Fruit fly (Drosophila melanogaster): ENCODE measurements around the gene CG18094.

Gene CG18094

DNA sequence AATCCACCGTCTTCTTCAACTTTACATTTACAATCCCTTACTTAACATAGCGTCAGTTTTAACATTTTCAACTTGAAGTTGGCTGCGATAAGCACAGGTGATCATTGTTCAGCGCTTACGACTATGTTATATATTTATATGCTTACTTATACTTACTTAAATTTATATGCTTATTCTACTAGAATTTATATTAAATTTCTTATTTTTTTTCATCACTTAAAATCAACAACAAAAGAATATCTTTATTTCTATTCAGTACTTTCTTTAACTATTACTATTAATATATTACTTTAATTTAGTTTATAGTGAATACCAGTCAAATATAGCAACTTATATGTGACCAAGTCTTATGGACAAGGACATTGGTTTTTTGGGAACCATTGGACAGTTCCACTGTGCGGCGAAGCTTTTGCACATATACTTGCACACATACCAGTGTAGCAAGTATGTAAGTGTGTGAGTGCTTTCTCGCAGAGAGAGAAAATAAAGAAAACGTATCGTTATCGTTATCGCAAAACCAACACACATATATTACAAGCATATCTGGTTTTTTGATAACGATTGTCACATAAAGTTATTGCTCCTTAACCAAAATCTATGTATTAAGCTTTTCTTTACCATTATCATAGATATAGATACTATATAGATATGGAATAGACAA lies 27.2 kb downstream of the CG18094 start, which contains the start of gene Hasp (continued):
- peak; percentile 42 for TF ChIP-seq CG18476 (GFP tag; optimal IDR thresholded peaks at IDR 0.05)
- TF ChIP-seq ham (GFP tag; IDR thresholded peaks at IDR 0.05): no peak
- no peak for TF ChIP-seq CG15073 (GFP tag; optimal IDR thresholded peaks at IDR 0.05)
- peak; percentile 6 for TF ChIP-seq Hr3 (GFP tag; optimal IDR thresholded peaks at IDR 0.05)
- TF ChIP-seq Hr51 (GFP tag; optimal IDR thresholded peaks at IDR 0.05): peak in 1 of 2 experiments; percentile 70
- TF ChIP-seq CG6272 (GFP tag; IDR thresholded peaks at IDR 0.05): no peak
- peak; percentile 50; the same call in 2 of the 3 replicates for TF ChIP-seq Doc3 (GFP tag; IDR thresholded peaks at IDR 0.05; ENCODE audit: partially characterized antibody)
- TF ChIP-seq stwl (tag; optimal IDR thresholded peaks at IDR 0.05): peak; percentile 73
- peak; percentile 45; the same call in 1 of the 2 replicates for TF ChIP-seq HLH3B (GFP tag; IDR thresholded peaks at IDR 0.05)
- TF ChIP-seq Adf1 (GFP tag; IDR thresholded peaks at IDR 0.05): no peak
- TF ChIP-seq salm (tag; optimal IDR thresholded peaks at IDR 0.05): no peak
- peak; percentile 81 for TF ChIP-seq Med (GFP tag)
- TF ChIP-seq pfk (GFP tag; optimal IDR thresholded peaks at IDR 0.05): no peak
- no peak for TF ChIP-seq Neu2 (GFP tag; optimal IDR thresholded peaks at IDR 0.05; ENCODE audit: borderline replicate concordance)
- TF ChIP-seq bab2 (GFP tag; optimal IDR thresholded peaks at IDR 0.05): no peak
- TF ChIP-seq CG9817 (tag; optimal IDR thresholded peaks at IDR 0.05): no peak
- no peak for TF ChIP-seq tll (GFP tag; optimal IDR thresholded peaks at IDR 0.05)
- no peak for TF ChIP-seq kni (GFP tag; optimal IDR thresholded peaks at IDR 0.05)
- TF ChIP-seq CG17186 (GFP tag; optimal IDR thresholded peaks at IDR 0.05): no peak
- TF ChIP-seq esg (GFP tag; conservative IDR thresholded peaks at IDR 0.05): peak; percentile 56
- TF ChIP-seq Myb (GFP tag; optimal IDR thresholded peaks at IDR 0.05): peak; percentile 21
- TF ChIP-seq CG7786 (GFP tag; optimal IDR thresholded peaks at IDR 0.05): no peak
- peak; percentile 62 for TF ChIP-seq CG10654 (GFP tag; optimal IDR thresholded peaks at IDR 0.05)
- peak; percentile 87 for TF ChIP-seq CG34224 (GFP tag; IDR thresholded peaks at IDR 0.05; ENCODE audit: partially characterized antibody)
- TF ChIP-seq CG2889 (GFP tag; IDR thresholded peaks at IDR 0.05): no peak
- TF ChIP-seq D (optimal IDR thresholded peaks at IDR 0.05): no peak
- TF ChIP-seq D (GFP tag; optimal IDR thresholded peaks at IDR 0.05): peak; percentile 44
- TF ChIP-seq sens-2 (GFP tag; IDR thresholded peaks at IDR 0.05): no peak
- TF ChIP-seq CG12744 (GFP tag; optimal IDR thresholded peaks at IDR 0.05): no peak
- TF ChIP-seq ash1 (GFP tag; optimal IDR thresholded peaks at IDR 0.05): no peak
- peak; percentile 35 for TF ChIP-seq CG7271 (tag; optimal IDR thresholded peaks at IDR 0.05)
- TF ChIP-seq CG31365 (tag; optimal IDR thresholded peaks at IDR 0.05): no peak
- peak; percentile 46; the same call in 2 of the 3 replicates for TF ChIP-seq knrl (GFP tag; IDR thresholded peaks at IDR 0.05; ENCODE audit: partially characterized antibody)
- TF ChIP-seq CG16779 (GFP tag; IDR thresholded peaks at IDR 0.05): no peak
- TF ChIP-seq lab (GFP tag; optimal IDR thresholded peaks at IDR 0.05): no peak
- TF ChIP-seq CG30403 (GFP tag; optimal IDR thresholded peaks at IDR 0.05): peak; percentile 51
- TF ChIP-seq Atf3 (GFP tag; optimal IDR thresholded peaks at IDR 0.05): no peak
- TF ChIP-seq CG6765 (GFP tag; optimal IDR thresholded peaks at IDR 0.05): no peak
- peak; percentile 72; the same call in 1 of the 4 replicates for TF ChIP-seq chinmo (GFP tag; IDR thresholded peaks at IDR 0.05; ENCODE audit: partially characterized antibody)
- no peak for TF ChIP-seq pan (optimal IDR thresholded peaks at IDR 0.05)
- peak in 1 of 2 experiments; percentile 65 for TF ChIP-seq pan (GFP tag; optimal IDR thresholded peaks at IDR 0.05 in 1 of 2, IDR thresholded peaks at IDR 0.05 in 1 of 2)
- no peak for TF ChIP-seq lbe (GFP tag; optimal IDR thresholded peaks at IDR 0.05)
- TF ChIP-seq Sox100B (GFP tag; optimal IDR thresholded peaks at IDR 0.05): no peak
- no peak for TF ChIP-seq CG10462 (GFP tag; optimal IDR thresholded peaks at IDR 0.05)
- peak; percentile 7 for TF ChIP-seq CG1647 (GFP tag; optimal IDR thresholded peaks at IDR 0.05)
- peak; percentile 59 for TF ChIP-seq gcm (GFP tag; optimal IDR thresholded peaks at IDR 0.05)
- peak; percentile 16 for TF ChIP-seq pzg (GFP tag; optimal IDR thresholded peaks at IDR 0.05)
- no peak for TF ChIP-seq CG18764 (GFP tag; optimal IDR thresholded peaks at IDR 0.05)
- no peak for TF ChIP-seq bowl (GFP tag; IDR thresholded peaks at IDR 0.05)
